Fruit fly (Drosophila melanogaster) whole organism, embryonic: ENCODE results near the gene RpL7A.

ENCODE experiments used
- ATbp ChIP-seq: fragments of 200-800 bp; sonication (Bioruptor generic); optimal IDR thresholded peaks from 2 replicates; lab custom pipeline; 2017; ENCODE audit warnings: missing biosample characterization, mild to moderate bottlenecking, missing genetic modification characterization, missing genetic modification reagents
- Bteb2 ChIP-seq: fragments of 200-800 bp; sonication (Bioruptor generic); optimal IDR thresholded peaks from 2 replicates; lab custom pipeline; 2016; ENCODE audit warnings: missing biosample characterization, missing genetic modification characterization
- CG10147 ChIP-seq: fragments of 200-800 bp; sonication (Bioruptor generic); optimal IDR thresholded peaks from 2 replicates; lab custom pipeline; 2019; ENCODE audit warnings: missing biosample characterization, mild to moderate bottlenecking, missing genetic modification characterization, moderate library complexity
- CG10209 ChIP-seq: fragments of 200-800 bp; sonication (Bioruptor generic); optimal IDR thresholded peaks from 3 replicates; lab custom pipeline; 2017; ENCODE audit warnings: missing biosample characterization, mild to moderate bottlenecking, missing genetic modification characterization, missing genetic modification reagents
- CG10979 ChIP-seq: fragments of 200-800 bp; sonication (Bioruptor generic); optimal IDR thresholded peaks from 2 replicates; lab custom pipeline; 2018; ENCODE audit warnings: missing biosample characterization, mild to moderate bottlenecking, missing genetic modification characterization, moderate library complexity
- CG11398 ChIP-seq: fragments of 200-800 bp; sonication (Bioruptor generic); optimal IDR thresholded peaks from 2 replicates; lab custom pipeline; 2016; ENCODE audit warnings: missing biosample characterization, missing genetic modification characterization
- CG11696 ChIP-seq: fragments of 200-800 bp; sonication (Bioruptor generic); IDR thresholded peaks from 2 replicates; pipeline ENCODE4 v1.3.6; 2022; ENCODE audit warnings: missing biosample characterization, missing genetic modification characterization
- CG14965 ChIP-seq: fragments of 200-800 bp; sonication (Bioruptor generic); optimal IDR thresholded peaks from 2 replicates; lab custom pipeline; 2016; ENCODE audit warnings: missing biosample characterization, missing genetic modification characterization, borderline replicate concordance
- CG1529 ChIP-seq: fragments of 200-800 bp; sonication (Bioruptor generic); optimal IDR thresholded peaks from 3 replicates; lab custom pipeline; 2018; ENCODE audit warnings: missing biosample characterization, missing genetic modification characterization
- CG1602 ChIP-seq: fragments of 200-800 bp; sonication (Bioruptor generic); optimal IDR thresholded peaks from 3 replicates; lab custom pipeline; 2016; ENCODE audit warnings: missing biosample characterization, missing genetic modification characterization
- CG30020 ChIP-seq: fragments of 200-800 bp; optimal IDR thresholded peaks from 2 replicates; lab custom pipeline; 2019; ENCODE audit warnings: missing biosample characterization, mild to moderate bottlenecking, missing genetic modification characterization, moderate library complexity
- CG43689 ChIP-seq: fragments of 200-800 bp; sonication (Bioruptor generic); IDR thresholded peaks from 2 replicates; pipeline ENCODE4 v1.3.6; 2022; ENCODE audit warnings: missing biosample characterization, missing genetic modification characterization
- CG4854 ChIP-seq: fragments of 200-800 bp; sonication (Bioruptor generic); optimal IDR thresholded peaks from 2 replicates; lab custom pipeline; 2016; ENCODE audit warnings: missing biosample characterization, missing genetic modification characterization, inconsistent platforms
- CG6689 ChIP-seq: fragments of 200-800 bp; sonication (Bioruptor generic); IDR thresholded peaks from 2 replicates; pipeline ENCODE4 v1.3.6; 2022; ENCODE audit warnings: missing biosample characterization, missing genetic modification characterization
- CG6854 ChIP-seq: fragments of 200-800 bp; sonication (Bioruptor generic); optimal IDR thresholded peaks from 3 replicates; lab custom pipeline; 2017; ENCODE audit warnings: missing biosample characterization, mild to moderate bottlenecking, missing genetic modification characterization
- CG8359 ChIP-seq: fragments of 200-800 bp; sonication (Bioruptor generic); optimal IDR thresholded peaks from 2 replicates; lab custom pipeline; 2017; ENCODE audit warnings: missing biosample characterization, mild to moderate bottlenecking, missing genetic modification characterization, borderline replicate concordance
- D19A ChIP-seq: fragments of 200-800 bp; optimal IDR thresholded peaks from 3 replicates; lab custom pipeline; 2019; ENCODE audit warnings: missing biosample characterization, mild to moderate bottlenecking, missing genetic modification characterization, moderate library complexity
- D19B ChIP-seq: fragments of 200-800 bp; sonication (Bioruptor generic); optimal IDR thresholded peaks from 2 replicates; lab custom pipeline; 2017; ENCODE audit warnings: missing biosample characterization, mild to moderate bottlenecking, missing genetic modification characterization
- Deaf1 ChIP-seq: fragments of 200-800 bp; optimal IDR thresholded peaks from 3 replicates; lab custom pipeline; 2019; ENCODE audit warnings: missing biosample characterization, mild to moderate bottlenecking, missing genetic modification characterization, moderate library complexity
- Dek ChIP-seq: fragments of 200-800 bp; sonication (Bioruptor generic); optimal IDR thresholded peaks from 3 replicates; lab custom pipeline; 2019; ENCODE audit warnings: missing biosample characterization, mild to moderate bottlenecking, missing genetic modification characterization, moderate library complexity
- Doc3 ChIP-seq: fragments of 200-800 bp; sonication (Bioruptor generic); IDR thresholded peaks from 3 replicates; pipeline ENCODE4 v1.3.6; 2022; ENCODE audit warnings: missing biosample characterization, missing genetic modification characterization; ENCODE audit not compliant: partially characterized antibody
- Dp ChIP-seq: fragments of 200-800 bp; sonication (Bioruptor generic); optimal IDR thresholded peaks from 2 replicates; lab custom pipeline; 2018; ENCODE audit warnings: missing biosample characterization, mild to moderate bottlenecking, missing genetic modification characterization, moderate library complexity
- Drgx ChIP-seq: fragments of 200-800 bp; sonication (Bioruptor generic); IDR thresholded peaks from 2 replicates; pipeline ENCODE4 v1.3.6; 2022; ENCODE audit warnings: missing biosample characterization, missing genetic modification characterization
- Gug ChIP-seq: fragments of 200-800 bp; sonication (Bioruptor generic); IDR thresholded peaks from 4 replicates; pipeline ENCODE4 v1.3.6; 2022; ENCODE audit warnings: missing biosample characterization, missing genetic modification characterization
- HmgD ChIP-seq: fragments of 200-800 bp; sonication (Bioruptor generic); optimal IDR thresholded peaks from 3 replicates; lab custom pipeline; 2016; ENCODE audit warnings: missing biosample characterization, missing genetic modification characterization
- Hsf ChIP-seq: fragments of 200-800 bp; sonication (Bioruptor generic); optimal IDR thresholded peaks from 3 replicates; lab custom pipeline; 2016; ENCODE audit warnings: missing biosample characterization, missing genetic modification characterization
- Myb ChIP-seq: fragments of 200-800 bp; sonication (Bioruptor generic); optimal IDR thresholded peaks from 2 replicates; lab custom pipeline; 2016; ENCODE audit warnings: missing biosample characterization, missing genetic modification characterization
- NC2β ChIP-seq: fragments of 200-800 bp; sonication (Bioruptor generic); optimal IDR thresholded peaks from 2 replicates; lab custom pipeline; 2016; ENCODE audit warnings: missing biosample characterization, missing genetic modification characterization
- Pdp1 ChIP-seq, 2 experiments: fragments of 200-800 bp; sonication (Bioruptor generic); optimal IDR thresholded peaks; 3 replicates each; lab custom pipeline; 2016; ENCODE audit warnings: missing biosample characterization in 2 of 2, missing genetic modification characterization in 2 of 2, mild to moderate bottlenecking in 1 of 2, moderate library complexity in 1 of 2
- Rx ChIP-seq: fragments of 200-800 bp; sonication (Bioruptor generic); IDR thresholded peaks from 2 replicates; pipeline ENCODE4 v1.3.6; 2022; ENCODE audit warnings: missing biosample characterization, missing genetic modification characterization
- Six4 ChIP-seq: fragments of 200-800 bp; sonication (Bioruptor generic); optimal IDR thresholded peaks from 2 replicates; lab custom pipeline; 2016; ENCODE audit warnings: missing biosample characterization, missing genetic modification characterization
- ase ChIP-seq: fragments of 200-800 bp; sonication (Bioruptor generic); IDR thresholded peaks from 3 replicates; pipeline ENCODE4 v1.3.6; 2022; ENCODE audit warnings: missing biosample characterization, missing genetic modification characterization
- cg ChIP-seq: fragments of 200-800 bp; sonication (Bioruptor generic); optimal IDR thresholded peaks from 3 replicates; lab custom pipeline; 2019; ENCODE audit warnings: missing biosample characterization, mild to moderate bottlenecking, missing genetic modification characterization, moderate library complexity
- crc ChIP-seq: fragments of 200-800 bp; sonication (Bioruptor generic); optimal IDR thresholded peaks from 2 replicates; lab custom pipeline; 2016; ENCODE audit warnings: missing biosample characterization, missing genetic modification characterization
- ems ChIP-seq: fragments of 200-800 bp; sonication (Bioruptor generic); optimal IDR thresholded peaks from 3 replicates; lab custom pipeline; 2016; ENCODE audit warnings: missing biosample characterization, missing genetic modification characterization
- ewg ChIP-seq: fragments of 200-800 bp; sonication (Bioruptor generic); optimal IDR thresholded peaks from 3 replicates; lab custom pipeline; 2017; ENCODE audit warnings: mild to moderate bottlenecking, missing biosample characterization, missing genetic modification reagents, missing genetic modification characterization
- exex ChIP-seq: fragments of 200-800 bp; sonication (Bioruptor generic); optimal IDR thresholded peaks from 4 replicates; lab custom pipeline; 2018; ENCODE audit warnings: missing biosample characterization, mild to moderate bottlenecking, missing genetic modification characterization, moderate library complexity
- grau ChIP-seq: fragments of 200-800 bp; optimal IDR thresholded peaks from 3 replicates; lab custom pipeline; 2019; ENCODE audit warnings: missing biosample characterization, mild to moderate bottlenecking, missing genetic modification characterization, moderate library complexity
- her ChIP-seq: fragments of 200-800 bp; sonication (Bioruptor generic); optimal IDR thresholded peaks from 2 replicates; lab custom pipeline; 2016; ENCODE audit warnings: missing biosample characterization, missing genetic modification characterization
- hkb ChIP-seq, 2 experiments: fragments of 200-800 bp in 1 of 2; fragments of >200 bp in 1 of 2; sonication (Bioruptor generic) in 1 of 2; IDR thresholded peaks in 1 of 2; optimal IDR thresholded peaks in 1 of 2; 2 replicates each; pipeline versions ENCODE4 v1.3.6 to Lab custom; 2017 to 2022; ENCODE audit warnings: missing biosample characterization in 1 of 2, missing genetic modification characterization in 1 of 2
- oc ChIP-seq: fragments of 200-800 bp; sonication (Bioruptor generic); optimal IDR thresholded peaks from 2 replicates; lab custom pipeline; 2018; ENCODE audit warnings: missing biosample characterization, mild to moderate bottlenecking, missing genetic modification characterization, moderate library complexity
- org-1 ChIP-seq: fragments of 200-800 bp; sonication (Bioruptor generic); optimal IDR thresholded peaks from 2 replicates; lab custom pipeline; 2017; ENCODE audit warnings: missing biosample characterization, missing genetic modification characterization
- p53 ChIP-seq: fragments of 200-800 bp; sonication (Bioruptor generic); optimal IDR thresholded peaks from 2 replicates; lab custom pipeline; 2016; ENCODE audit warnings: missing biosample characterization, missing genetic modification characterization
- repo ChIP-seq: fragments of 200-800 bp; sonication (Bioruptor generic); optimal IDR thresholded peaks from 2 replicates; lab custom pipeline; 2016; ENCODE audit warnings: missing biosample characterization, missing genetic modification characterization
- run ChIP-seq: fragments of 200-800 bp; sonication (Bioruptor generic); optimal IDR thresholded peaks from 3 replicates; lab custom pipeline; 2018; ENCODE audit warnings: missing biosample characterization, mild to moderate bottlenecking, missing genetic modification characterization
- sc ChIP-seq, 3 experiments: fragments of >200 bp in 2 of 3; fragments of 200-800 bp in 1 of 3; sonication (Bioruptor generic) in 1 of 3; optimal IDR thresholded peaks; 2 replicates in 2 of 3; 3 replicates in 1 of 3; lab custom pipeline; 2017; ENCODE audit warnings: mild to moderate bottlenecking in 1 of 3, missing biosample characterization in 1 of 3, missing genetic modification characterization in 1 of 3, missing genetic modification reagents in 1 of 3
- slbo ChIP-seq: fragments of 200-800 bp; sonication (Bioruptor generic); IDR thresholded peaks from 2 replicates; pipeline ENCODE4 v1.3.6; 2022; ENCODE audit warnings: missing biosample characterization, missing genetic modification characterization
- stwl ChIP-seq: fragments of 200-800 bp; sonication (Bioruptor generic); optimal IDR thresholded peaks from 3 replicates; lab custom pipeline; 2018; ENCODE audit warnings: missing biosample characterization, mild to moderate bottlenecking, missing genetic modification characterization, moderate library complexity
- tll ChIP-seq, 2 experiments: fragments of 200-800 bp in 1 of 2; fragments of >200 bp in 1 of 2; sonication (Bioruptor generic) in 1 of 2; optimal IDR thresholded peaks; 2 replicates each; lab custom pipeline; 2017 to 2019; ENCODE audit warnings: missing biosample characterization in 2 of 2, missing genetic modification characterization in 2 of 2, mild to moderate bottlenecking in 1 of 2, moderate library complexity in 1 of 2

The RpL7A gene

DNA sequence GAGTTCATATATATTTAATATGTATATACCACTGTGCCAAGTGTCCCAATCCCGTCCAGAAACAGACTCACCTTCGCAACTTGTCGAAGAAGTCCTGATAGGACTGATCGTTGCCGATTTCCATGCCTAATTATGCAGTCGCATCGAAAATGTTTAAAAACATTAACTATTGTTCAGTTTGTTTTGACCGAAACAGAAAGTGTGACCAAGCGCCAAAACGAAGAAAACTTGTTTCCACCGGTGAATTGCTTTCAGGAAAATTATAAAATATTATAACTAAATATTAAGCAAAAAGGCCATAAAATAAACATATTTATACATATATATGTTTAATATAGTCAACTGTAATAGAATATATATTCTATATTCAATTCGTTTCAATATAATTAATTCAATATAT lies 5.5 kb downstream of the RpL7A start, which contains the start of gene CG3342 (continued):
- no peak for TF ChIP-seq Drgx (GFP tag; lab: Robert Waterston, UW)
- TF ChIP-seq NC2β (GFP tag; lab: Kevin White, UChicago) = no peak
- TF ChIP-seq CG1529 (GFP tag; lab: Kevin White, UChicago) = no peak
- TF ChIP-seq Dek (tag; lab: Kevin White, UChicago) = no peak
- TF ChIP-seq sc (optimal IDR thresholded peaks at IDR 0.05; lab: Kevin White, UChicago) = no peak
- no peak for TF ChIP-seq sc (GFP tag; optimal IDR thresholded peaks at IDR 0.05; lab: Kevin White, UChicago)
- no peak for TF ChIP-seq ewg (GFP tag; lab: Kevin White, UChicago)
- TF ChIP-seq ems = no peak
- TF ChIP-seq CG43689 (GFP tag; lab: Robert Waterston, UW) = no peak
- TF ChIP-seq ATbp (GFP tag; lab: Kevin White, UChicago) = no peak

DNA sequence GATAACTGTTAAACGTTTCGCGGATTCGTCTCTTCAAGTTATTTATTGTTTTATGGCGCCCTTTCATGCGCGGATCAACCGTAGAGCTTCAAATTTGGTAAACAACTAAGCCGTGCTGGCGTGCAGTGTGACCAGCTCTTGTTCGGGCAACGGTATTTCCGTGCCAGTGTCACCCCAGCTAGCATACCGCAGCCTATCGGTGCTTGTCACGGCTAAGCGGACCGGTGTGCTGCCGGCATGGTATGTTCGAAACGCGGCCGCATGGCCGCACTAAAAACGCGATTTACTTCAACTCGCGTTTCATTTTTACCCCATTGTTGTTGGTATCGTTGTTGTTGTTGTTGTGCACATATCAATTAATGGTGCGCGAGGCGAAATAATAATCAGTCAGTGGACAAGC lies 8.9 kb downstream of the RpL7A start, which contains the start of the genes CG42340 and CG3918:
CG42340 (minus strand) TSS at position 107 of the 400 bp plus-strand sequence.
CG3918 (plus strand) TSS at position 248 of the 400 bp plus-strand sequence.
- TF ChIP-seq Gug (GFP tag; lab: Robert Waterston, UW) = no peak
- no peak for TF ChIP-seq CG1602 (GFP tag; lab: Kevin White, UChicago)
- peak; percentile 55 for TF ChIP-seq p53 (GFP tag; lab: Kevin White, UChicago)
- peak; percentile 9 for TF ChIP-seq CG10979 (tag; lab: Kevin White, UChicago)
- TF ChIP-seq CG4854 (GFP tag; lab: Kevin White, UChicago) = no peak
- TF ChIP-seq slbo (GFP tag; lab: Robert Waterston, UW) = peak; percentile 25; the same call in 1 of the 2 replicates
- peak; percentile 91 for TF ChIP-seq Myb (GFP tag; lab: Kevin White, UChicago)
- no peak for TF ChIP-seq D19A
- TF ChIP-seq tll (GFP tag; optimal IDR thresholded peaks at IDR 0.05; lab: Kevin White, UChicago) = no peak
- peak in 1 of 2 experiments; percentile 67 for TF ChIP-seq Pdp1 (GFP tag; optimal IDR thresholded peaks at IDR 0.05; lab: Kevin White, UChicago)
- TF ChIP-seq Deaf1 (tag; lab: Kevin White, UChicago) = no peak
- no peak for TF ChIP-seq crc (GFP tag; lab: Kevin White, UChicago)
- no peak for TF ChIP-seq CG14965 (GFP tag; lab: Kevin White, UChicago)
- TF ChIP-seq run = no peak
- no peak for TF ChIP-seq repo (GFP tag; lab: Kevin White, UChicago)
- TF ChIP-seq her (GFP tag; lab: Kevin White, UChicago) = peak; percentile 8
- no peak for TF ChIP-seq CG6854 (GFP tag; lab: Kevin White, UChicago)
- TF ChIP-seq CG30020 (tag; lab: Kevin White, UChicago) = peak; percentile 26
- TF ChIP-seq Six4 (GFP tag; lab: Kevin White, UChicago) = no peak
- no peak for TF ChIP-seq CG8359
- no peak for TF ChIP-seq Rx (GFP tag; lab: Robert Waterston, UW)
- peak; percentile 15 for TF ChIP-seq CG11398 (GFP tag; lab: Kevin White, UChicago)
- TF ChIP-seq CG10209 = peak; percentile 16
- TF ChIP-seq oc (tag; lab: Kevin White, UChicago) = peak; percentile 40
- no peak for TF ChIP-seq CG6689 (GFP tag; lab: Robert Waterston, UW)
- TF ChIP-seq cg (GFP tag; lab: Kevin White, UChicago) = no peak
- TF ChIP-seq Doc3 = no peak
- no peak for TF ChIP-seq Bteb2 (GFP tag; lab: Kevin White, UChicago)
- no peak for TF ChIP-seq CG11696 (GFP tag; lab: Robert Waterston, UW)
- TF ChIP-seq CG10147 (GFP tag; lab: Kevin White, UChicago) = no peak
- peak; percentile 92 for TF ChIP-seq HmgD (GFP tag; lab: Kevin White, UChicago)
- peak; percentile 94 for TF ChIP-seq stwl (tag; lab: Kevin White, UChicago)
- peak; percentile 44 for TF ChIP-seq exex (tag; lab: Kevin White, UChicago)
- TF ChIP-seq grau (tag; lab: Kevin White, UChicago) = peak; percentile 43
- no peak for TF ChIP-seq Hsf (GFP tag; lab: Kevin White, UChicago)
- TF ChIP-seq D19B (GFP tag; lab: Kevin White, UChicago) = no peak
- no peak for TF ChIP-seq hkb (optimal IDR thresholded peaks at IDR 0.05; lab: Kevin White, UChicago)
- TF ChIP-seq hkb (GFP tag; IDR thresholded peaks at IDR 0.05; lab: Robert Waterston, UW) = no peak
- no peak for TF ChIP-seq org-1 (GFP tag; lab: Kevin White, UChicago)
- TF ChIP-seq ase (GFP tag; lab: Robert Waterston, UW) = no peak
- peak; percentile 88 for TF ChIP-seq Dp (GFP tag; lab: Kevin White, UChicago)
